Worm (Caenorhabditis elegans): ENCODE results near the gene Y66D12A.16.

DNA sequence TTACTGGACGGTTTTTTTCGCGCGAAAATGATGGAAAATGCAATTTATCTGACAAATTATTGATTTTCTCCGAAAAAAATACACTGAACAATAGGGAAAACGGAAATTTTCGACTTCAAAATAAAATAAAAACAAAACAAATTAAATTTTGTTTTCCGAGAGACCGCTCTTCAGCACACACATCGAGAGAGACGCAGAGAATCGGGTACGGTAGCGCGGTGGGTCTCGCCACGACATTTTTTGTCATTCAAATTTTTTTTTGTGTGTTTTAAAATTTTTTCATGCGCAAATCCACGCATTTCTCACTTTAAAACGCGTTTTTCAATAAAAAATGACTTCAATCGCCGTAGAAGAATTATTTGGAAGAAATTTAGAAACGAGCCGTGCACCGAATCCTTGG, 719 bp downstream of the Y66D12A.16 start:
- TF ChIP-seq hnd-1 (tag; optimal IDR thresholded peaks at IDR 0.05) (no peak), tbx-11 (GFP tag; IDR thresholded peaks at IDR 0.05) (no peak), aly-1 (tag; optimal IDR thresholded peaks at IDR 0.05) (no peak), ceh-36 (tag; optimal IDR thresholded peaks at IDR 0.05) (no peak), ama-1 (optimal IDR thresholded peaks at IDR 0.05) (no peak), flt-1 (GFP tag; IDR thresholded peaks at IDR 0.05) (no peak), tra-4 (tag; optimal IDR thresholded peaks at IDR 0.05) (no peak), ets-7 (tag; optimal IDR thresholded peaks at IDR 0.05) (no peak), sea-1 (GFP tag; conservative IDR thresholded peaks at IDR 0.05) (no peak), scrt-1 (GFP tag; IDR thresholded peaks at IDR 0.05) (no peak)
